Fruit fly (Drosophila melanogaster): ENCODE data around the gene Mtl.

DNA sequence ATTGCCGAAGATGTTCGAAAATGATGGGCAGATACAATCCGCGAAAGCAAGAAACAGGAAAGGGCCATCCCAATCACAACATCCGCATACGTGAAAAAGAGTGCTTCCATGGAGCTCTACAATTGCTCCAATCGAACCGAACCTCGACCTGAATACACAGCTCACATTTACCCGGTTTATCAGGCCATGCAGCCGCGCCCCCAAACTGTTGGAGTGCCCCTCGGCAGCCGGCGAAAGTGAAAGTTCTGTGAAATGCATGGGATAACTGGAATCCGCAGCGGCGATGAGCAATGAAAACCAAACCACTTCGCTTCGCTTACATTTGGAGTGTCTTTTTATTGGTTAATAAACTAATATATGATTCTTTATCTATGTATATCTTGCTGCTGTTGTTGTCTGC lies 39.0 kb upstream of the Mtl start:
- TF ChIP-seq Eip78C (GFP tag): peak; percentile 0
- TF ChIP-seq spab (GFP tag; optimal IDR thresholded peaks at IDR 0.05): no peak

All from whole organism, prepupa.